Fruit fly (Drosophila melanogaster) Kc167 (cell line): Measurements from ENCODE around the gene Fer3.

Experiments
- Myc ChIP-seq: fragments of >200 bp; optimal IDR thresholded peaks from 2 replicates; lab custom pipeline; 2017; ENCODE audit warnings: missing external identifiers
- psq ChIP-seq: fragments of >200 bp; optimal IDR thresholded peaks from 2 replicates; lab custom pipeline; 2017; ENCODE audit warnings: missing external identifiers

dm6 chr3R:11679513-11679912, 14.6 kb downstream of the Fer3 start, which contains the start of the genes Taf12 and Ho:
- TF ChIP-seq Myc (lab: Kevin White, UChicago) = no peak
- no peak for TF ChIP-seq psq
